Fruit fly (Drosophila melanogaster): ENCODE results near the gene CG7058.

CG7058 gene

DNA sequence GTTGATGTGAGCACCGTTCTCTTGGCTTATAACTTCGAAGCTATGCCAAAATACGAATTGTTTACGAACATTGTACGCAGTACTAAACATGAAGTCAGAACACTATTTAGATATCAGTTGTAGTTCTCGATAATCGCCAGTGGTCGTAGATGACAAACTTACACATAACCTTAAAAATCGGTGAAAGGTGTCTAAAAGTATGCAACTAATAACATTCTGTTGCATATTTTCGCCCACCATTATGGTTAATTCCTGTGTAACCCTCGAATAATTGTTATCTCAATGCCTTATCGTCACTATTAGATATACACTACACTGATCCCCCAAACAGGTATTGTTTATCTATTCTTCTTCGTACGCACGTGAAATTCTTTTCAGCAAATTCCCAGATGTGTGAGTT is 8.4 kb downstream of the CG7058 start:
- TF ChIP-seq ss (GFP tag; optimal IDR thresholded peaks at IDR 0.05) (no peak), acj6 (GFP tag; optimal IDR thresholded peaks at IDR 0.05) (no peak), lz (GFP tag; optimal IDR thresholded peaks at IDR 0.05) (no peak), CG6163 (GFP tag; IDR thresholded peaks at IDR 0.05) (no peak), CG6276 (GFP tag; optimal IDR thresholded peaks at IDR 0.05) (no peak)

dm6 chrX:18830396-18830795 is 23.9 kb downstream of the CG7058 start, which contains the start of gene CG7101:
Gene CG7101 (plus strand): TSS chrX:18830591.
- TF ChIP-seq Eip78C (GFP tag) (peak; percentile 26), CG9139 (GFP tag; optimal IDR thresholded peaks at IDR 0.05) (no peak)

dm6 chrX:18832371-18832852 is 25.9 kb downstream of the CG7058 start, which contains the start of gene Pvf1:
Gene Pvf1 (plus strand): TSS chrX:18832682.
- TF ChIP-seq CG1621 (tag; optimal IDR thresholded peaks at IDR 0.05) (no peak), CG11762 (GFP tag; optimal IDR thresholded peaks at IDR 0.05; ENCODE audit: insufficient read depth) (no peak), OdsH (GFP tag; optimal IDR thresholded peaks at IDR 0.05) (peak; percentile 20), CG34406 (GFP tag; optimal IDR thresholded peaks at IDR 0.05) (no peak), fd85E (GFP tag; optimal IDR thresholded peaks at IDR 0.05) (no peak), eg (GFP tag; IDR thresholded peaks at IDR 0.05) (peak; percentile 54; the same call in 1 of the 3 replicates), CG6276 (GFP tag; optimal IDR thresholded peaks at IDR 0.05) (no peak), Hr4 (GFP tag; optimal IDR thresholded peaks at IDR 0.05) (no peak), CG15336 (GFP tag; IDR thresholded peaks at IDR 0.05) (no peak; the same call in 1 of the 2 replicates), CG9139 (GFP tag; optimal IDR thresholded peaks at IDR 0.05) (no peak), net (GFP tag; optimal IDR thresholded peaks at IDR 0.05) (no peak), Sox102F (GFP tag; optimal IDR thresholded peaks at IDR 0.05) (peak; percentile 18), CG6163 (GFP tag; IDR thresholded peaks at IDR 0.05) (peak; percentile 56; the same call in 1 of the 3 replicates), Eip75B (GFP tag; optimal IDR thresholded peaks at IDR 0.05) (peak; percentile 18), CG32006 (GFP tag; optimal IDR thresholded peaks at IDR 0.05) (no peak), CG8119 (GFP tag; IDR thresholded peaks at IDR 0.05) (0 out of 3 replicates have a peak, but pooled peaks have one; percentile 20), Smox (GFP tag; optimal IDR thresholded peaks at IDR 0.05) (peak; percentile 31), fkh (GFP tag; optimal IDR thresholded peaks at IDR 0.05) (peak; percentile 46), lz (GFP tag; optimal IDR thresholded peaks at IDR 0.05) (peak; percentile 25), dsx (GFP tag; optimal IDR thresholded peaks at IDR 0.05; ENCODE audit: poor library complexity, severe bottlenecking) (peak; percentile 23), CG3919 (GFP tag; optimal IDR thresholded peaks at IDR 0.05) (peak; percentile 47), Blimp-1 (GFP tag; optimal IDR thresholded peaks at IDR 0.05) (no peak), CG8632 (GFP tag; optimal IDR thresholded peaks at IDR 0.05) (no peak), Sox14 (GFP tag; optimal IDR thresholded peaks at IDR 0.05) (no peak), CG7368 (GFP tag; optimal IDR thresholded peaks at IDR 0.05) (peak; percentile 32), esn (GFP tag; optimal IDR thresholded peaks at IDR 0.05) (peak; percentile 25), CG4318 (GFP tag; optimal IDR thresholded peaks at IDR 0.05) (no peak), ss (GFP tag; optimal IDR thresholded peaks at IDR 0.05) (peak; percentile 30 to 37), CG10631 (GFP tag; optimal IDR thresholded peaks at IDR 0.05) (no peak), cyc (GFP tag; optimal IDR thresholded peaks at IDR 0.05) (no peak), CG11294 (GFP tag; IDR thresholded peaks at IDR 0.05) (no peak), dac (GFP tag; optimal IDR thresholded peaks at IDR 0.05) (no peak), acj6 (GFP tag; optimal IDR thresholded peaks at IDR 0.05) (no peak), Eip78C (GFP tag) (peak; percentile 78), pdm3 (GFP tag; optimal IDR thresholded peaks at IDR 0.05) (no peak), Met (GFP tag; optimal IDR thresholded peaks at IDR 0.05) (peak; percentile 10), topi (GFP tag; optimal IDR thresholded peaks at IDR 0.05) (peak; percentile 26), CG16779 (tag; optimal IDR thresholded peaks at IDR 0.05) (no peak), fd59A (GFP tag; optimal IDR thresholded peaks at IDR 0.05) (no peak)
